Worm (Caenorhabditis elegans): ENCODE results near the gene lgc-58.

DNA sequence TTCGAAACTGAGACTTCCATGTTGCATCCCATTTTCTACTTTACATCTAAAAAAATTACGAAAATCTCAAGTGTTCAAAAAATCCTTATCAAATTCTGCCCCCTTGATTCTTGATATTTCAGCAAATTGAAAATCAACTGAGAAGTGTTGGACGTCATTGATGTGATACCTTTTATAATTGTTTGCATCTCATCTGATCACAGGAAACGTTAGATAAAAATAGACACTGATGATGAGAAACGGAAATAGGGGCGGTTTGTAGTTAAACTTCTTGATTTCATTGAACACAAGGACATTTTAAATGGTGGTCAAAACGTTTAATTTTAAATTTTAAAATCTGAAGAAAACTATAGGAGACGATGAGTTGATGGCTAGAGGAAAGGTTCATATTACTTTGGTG, 53.5 kb downstream of the lgc-58 start:
- no peak for TF ChIP-seq nhr-77 (tag; optimal IDR thresholded peaks at IDR 0.05)
- TF ChIP-seq zag-1 (tag; optimal IDR thresholded peaks at IDR 0.05) = no peak
- no peak for TF ChIP-seq snpc-4 (tag; optimal IDR thresholded peaks at IDR 0.05)
- TF ChIP-seq unc-62 (GFP tag; optimal IDR thresholded peaks at IDR 0.05) = no peak
- no peak for TF ChIP-seq lsy-2 (tag; optimal IDR thresholded peaks at IDR 0.05)
- no peak for TF ChIP-seq skn-1 (tag; optimal IDR thresholded peaks at IDR 0.05)
- TF ChIP-seq sma-3 (GFP tag; optimal IDR thresholded peaks at IDR 0.05) = no peak
- no peak for TF ChIP-seq nhr-11 (tag; optimal IDR thresholded peaks at IDR 0.05)
- no peak for TF ChIP-seq C34F6.9 (tag; optimal IDR thresholded peaks at IDR 0.05)
- no peak for TF ChIP-seq nhr-6 (tag; optimal IDR thresholded peaks at IDR 0.05)
- no peak for TF ChIP-seq gmeb-1 (tag; optimal IDR thresholded peaks at IDR 0.05)
